Worm (Caenorhabditis elegans): ENCODE measurements around the gene F13A7.11.
A peak's percentile ranks its signal among the peaks of the same experiment; 100 is the strongest.

F13A7.11 gene

ce11 chrV:16357253-16357652, 37.9 kb downstream of the F13A7.11 start, which contains the start of gene pptr-1 (continued):
- no peak for TF ChIP-seq daf-16 (GFP tag; optimal IDR thresholded peaks at IDR 0.05)
- TF ChIP-seq daf-16 (tag; optimal IDR thresholded peaks at IDR 0.05): peak; percentile 63
- TF ChIP-seq daf-12 (tag; optimal IDR thresholded peaks at IDR 0.05): no peak
- TF ChIP-seq fos-1 (tag; optimal IDR thresholded peaks at IDR 0.05): no peak
- TF ChIP-seq ceh-28 (tag; optimal IDR thresholded peaks at IDR 0.05): no peak
- TF ChIP-seq nhr-6 (tag; optimal IDR thresholded peaks at IDR 0.05): no peak
- TF ChIP-seq hlh-11 (tag; optimal IDR thresholded peaks at IDR 0.05): peak; percentile 73
- TF ChIP-seq nhr-42 (GFP tag; IDR thresholded peaks at IDR 0.05): no peak
- TF ChIP-seq Y5F2A.4 (GFP tag; optimal IDR thresholded peaks at IDR 0.05): no peak
- peak; percentile 48 for TF ChIP-seq pqm-1 (tag; optimal IDR thresholded peaks at IDR 0.05)
- TF ChIP-seq R02D3.7 (tag; optimal IDR thresholded peaks at IDR 0.05): no peak
- TF ChIP-seq arid-1 (GFP tag; conservative IDR thresholded peaks at IDR 0.05): no peak
- TF ChIP-seq gei-8 (GFP tag; optimal IDR thresholded peaks at IDR 0.05): no peak
- TF ChIP-seq daf-19 (GFP tag; conservative IDR thresholded peaks at IDR 0.05): no peak
- no peak for TF ChIP-seq unc-62 (GFP tag; optimal IDR thresholded peaks at IDR 0.05 in 1 of 2)
- no peak for TF ChIP-seq unc-62 (tag; optimal IDR thresholded peaks at IDR 0.05)
- TF ChIP-seq lin-39 (tag; optimal IDR thresholded peaks at IDR 0.05): no peak
- no peak for TF ChIP-seq ztf-11 (tag; optimal IDR thresholded peaks at IDR 0.05)
- no peak for TF ChIP-seq ztf-7 (tag; optimal IDR thresholded peaks at IDR 0.05)
- peak; percentile 55 for TF ChIP-seq nhr-28 (tag; optimal IDR thresholded peaks at IDR 0.05)
- no peak for TF ChIP-seq tra-1 (GFP tag; IDR thresholded peaks at IDR 0.05)
- no peak for TF ChIP-seq snpc-4 (tag; optimal IDR thresholded peaks at IDR 0.05)
- peak; percentile 40 for TF ChIP-seq dve-1 (tag; optimal IDR thresholded peaks at IDR 0.05; ENCODE audit: insufficient read depth)
- no peak for TF ChIP-seq lin-1 (GFP tag; IDR thresholded peaks at IDR 0.05)
- no peak for TF ChIP-seq ceh-20 (GFP tag; IDR thresholded peaks at IDR 0.05)
- TF ChIP-seq unc-39 (tag; optimal IDR thresholded peaks at IDR 0.05): no peak
- no peak for TF ChIP-seq F44E2.7 (GFP tag; IDR thresholded peaks at IDR 0.05)
- no peak for TF ChIP-seq dmd-9 (GFP tag; IDR thresholded peaks at IDR 0.05)
- TF ChIP-seq nhr-48 (tag; optimal IDR thresholded peaks at IDR 0.05): no peak
- TF ChIP-seq T26A8.4 (GFP tag; IDR thresholded peaks at IDR 0.05): no peak
- no peak for TF ChIP-seq madf-5 (GFP tag; IDR thresholded peaks at IDR 0.05)
- peak in 1 of 2 experiments; percentile 28 for TF ChIP-seq mdl-1 (tag; optimal IDR thresholded peaks at IDR 0.05)
- no peak for TF ChIP-seq attf-4 (tag; optimal IDR thresholded peaks at IDR 0.05)
- TF ChIP-seq lin-15B (tag; optimal IDR thresholded peaks at IDR 0.05): no peak
- TF ChIP-seq lsy-2 (tag; optimal IDR thresholded peaks at IDR 0.05): no peak
- 0 out of 2 replicates have a peak, but pooled peaks have one; percentile 34 for TF ChIP-seq pha-4 (GFP tag; IDR thresholded peaks at IDR 0.05)
- TF ChIP-seq pha-4 (tag; optimal IDR thresholded peaks at IDR 0.05): no peak

ce11 chrV:16356798-16357197, 38.3 kb downstream of the F13A7.11 start:
- TF ChIP-seq lin-38 (GFP tag; IDR thresholded peaks at IDR 0.05) (peak; percentile 90), tag-97 (GFP tag; IDR thresholded peaks at IDR 0.05) (no peak)

ce11 chrV:16355941-16356340, 39.2 kb downstream of the F13A7.11 start:
- TF ChIP-seq unc-39 (tag; optimal IDR thresholded peaks at IDR 0.05) (no peak), hmg-1.1 (GFP tag; IDR thresholded peaks at IDR 0.05) (peak; percentile 98), Y48G9A.11 (GFP tag; IDR thresholded peaks at IDR 0.05) (no peak), daf-12 (tag; optimal IDR thresholded peaks at IDR 0.05) (no peak), mxl-2 (GFP tag; conservative IDR thresholded peaks at IDR 0.05) (peak; percentile 45; the same call in 1 of the 2 replicates), saeg-2 (GFP tag; IDR thresholded peaks at IDR 0.05) (peak; percentile 83; the same call in 1 of the 2 replicates), aly-2 (tag; optimal IDR thresholded peaks at IDR 0.05) (no peak), sdz-12 (GFP tag; optimal IDR thresholded peaks at IDR 0.05) (peak; percentile 47), dve-1 (tag; optimal IDR thresholded peaks at IDR 0.05; ENCODE audit: insufficient read depth) (peak; percentile 96), nhr-41 (GFP tag; IDR thresholded peaks at IDR 0.05) (no peak), pqm-1 (tag; optimal IDR thresholded peaks at IDR 0.05) (no peak), hlh-30 (tag; optimal IDR thresholded peaks at IDR 0.05; ENCODE audit: insufficient read depth) (peak; percentile 94), lir-3 (tag; optimal IDR thresholded peaks at IDR 0.05) (no peak), php-3 (GFP tag; IDR thresholded peaks at IDR 0.05) (peak; percentile 89), lin-15B (tag; optimal IDR thresholded peaks at IDR 0.05) (no peak), ctbp-1 (GFP tag; IDR thresholded peaks at IDR 0.05) (peak; percentile 92), nhr-10 (tag; optimal IDR thresholded peaks at IDR 0.05) (peak; percentile 84), fkh-10 (GFP tag; optimal IDR thresholded peaks at IDR 0.05) (peak; percentile 58)
